Worm (Caenorhabditis elegans): ENCODE data around the gene str-81.

The str-81 gene

ce11 chrV:19259403-19259802 is 8.5 kb upstream of the str-81 start:
- TF ChIP-seq nhr-90 (tag; optimal IDR thresholded peaks at IDR 0.05; ENCODE audit: poor library complexity) (no peak), nhr-237 (tag; optimal IDR thresholded peaks at IDR 0.05) (no peak), lin-13 (GFP tag; optimal IDR thresholded peaks at IDR 0.05) (no peak), nhr-71 (tag; optimal IDR thresholded peaks at IDR 0.05) (no peak), isw-1 (GFP tag; IDR thresholded peaks at IDR 0.05) (no peak), hlh-4 (tag; optimal IDR thresholded peaks at IDR 0.05) (no peak)

- TF ChIP-seq nhr-71 (tag; optimal IDR thresholded peaks at IDR 0.05) = no peak
- TF ChIP-seq C34B4.2 (tag; optimal IDR thresholded peaks at IDR 0.05) = no peak
- TF ChIP-seq tlp-1 (tag; optimal IDR thresholded peaks at IDR 0.05) = no peak
- TF ChIP-seq nhr-85 (tag) = no peak
- no peak for TF ChIP-seq ceh-82 (tag; optimal IDR thresholded peaks at IDR 0.05)
- TF ChIP-seq nhr-20 (tag; optimal IDR thresholded peaks at IDR 0.05) = no peak
- TF ChIP-seq nhr-28 (tag; optimal IDR thresholded peaks at IDR 0.05) = no peak
- TF ChIP-seq mab-9 (GFP tag; IDR thresholded peaks at IDR 0.05) = no peak
- no peak for TF ChIP-seq C16A3.4 (tag; optimal IDR thresholded peaks at IDR 0.05)
- no peak for TF ChIP-seq elt-2 (tag; optimal IDR thresholded peaks at IDR 0.05)
- TF ChIP-seq ces-1 (GFP tag; optimal IDR thresholded peaks at IDR 0.05) = no peak
- no peak for TF ChIP-seq egl-27 (tag; optimal IDR thresholded peaks at IDR 0.05)
- no peak for TF ChIP-seq mef-2 (tag; optimal IDR thresholded peaks at IDR 0.05)
- no peak for TF ChIP-seq unc-130 (tag; optimal IDR thresholded peaks at IDR 0.05)
- TF ChIP-seq blmp-1 (tag; optimal IDR thresholded peaks at IDR 0.05) = no peak
These were observed 6.8 kb upstream of the str-81 start, which contains the start of gene F21D9.3 for ce11 chrV:19257653-19258052. TSS of gene F21D9.3 (minus strand) at chrV:19257753.

ce11 chrV:19253520-19253919 is 2.6 kb upstream of the str-81 start, which contains the start of gene F21D9.4:
TSS of gene F21D9.4 (plus strand) at chrV:19253820.
- TF ChIP-seq lin-35 (GFP tag; optimal IDR thresholded peaks at IDR 0.05) = no peak
- no peak for TF ChIP-seq elt-3 (tag; optimal IDR thresholded peaks at IDR 0.05)
- no peak for TF ChIP-seq nhr-47 (tag; optimal IDR thresholded peaks at IDR 0.05)
- no peak for TF ChIP-seq fkh-8 (tag; optimal IDR thresholded peaks at IDR 0.05)
- no peak for TF ChIP-seq nhr-71 (tag; optimal IDR thresholded peaks at IDR 0.05)
- no peak for TF ChIP-seq pax-3 (tag; optimal IDR thresholded peaks at IDR 0.05)
- no peak for TF ChIP-seq egl-13 (tag; optimal IDR thresholded peaks at IDR 0.05)
- no peak for TF ChIP-seq fkh-10 (GFP tag; optimal IDR thresholded peaks at IDR 0.05)
- TF ChIP-seq blmp-1 (tag; optimal IDR thresholded peaks at IDR 0.05) = no peak
- no peak for TF ChIP-seq lir-3 (tag; optimal IDR thresholded peaks at IDR 0.05; ENCODE audit: poor library complexity)
- TF ChIP-seq lin-14 (GFP tag; optimal IDR thresholded peaks at IDR 0.05) = no peak
- TF ChIP-seq ceh-8 (GFP tag; optimal IDR thresholded peaks at IDR 0.05) = no peak
- TF ChIP-seq nhr-12 (tag; optimal IDR thresholded peaks at IDR 0.05) = no peak
- no peak for TF ChIP-seq mep-1 (tag; optimal IDR thresholded peaks at IDR 0.05)
- TF ChIP-seq nhr-19 (GFP tag; conservative IDR thresholded peaks at IDR 0.05) = no peak
- no peak for TF ChIP-seq irx-1 (tag; optimal IDR thresholded peaks at IDR 0.05)
- TF ChIP-seq rnt-1 (tag; optimal IDR thresholded peaks at IDR 0.05) = no peak
- no peak for TF ChIP-seq swsn-7 (tag; optimal IDR thresholded peaks at IDR 0.05)
- TF ChIP-seq egl-27 (tag; optimal IDR thresholded peaks at IDR 0.05) = no peak

- TF ChIP-seq mef-2 (tag; optimal IDR thresholded peaks at IDR 0.05) (no peak), pag-3 (tag; optimal IDR thresholded peaks at IDR 0.05; ENCODE audit: borderline replicate concordance, insufficient read depth) (no peak)
These were observed 961 bp upstream of the str-81 start, which contains the start of gene F21D9.11 for ce11 chrV:19251844-19252243. TSS of gene F21D9.11 (plus strand) at chrV:19252144.

All from whole organism, L1 larva.